Worm (Caenorhabditis elegans): ENCODE data around the gene melo-3.

Gene melo-3

DNA sequence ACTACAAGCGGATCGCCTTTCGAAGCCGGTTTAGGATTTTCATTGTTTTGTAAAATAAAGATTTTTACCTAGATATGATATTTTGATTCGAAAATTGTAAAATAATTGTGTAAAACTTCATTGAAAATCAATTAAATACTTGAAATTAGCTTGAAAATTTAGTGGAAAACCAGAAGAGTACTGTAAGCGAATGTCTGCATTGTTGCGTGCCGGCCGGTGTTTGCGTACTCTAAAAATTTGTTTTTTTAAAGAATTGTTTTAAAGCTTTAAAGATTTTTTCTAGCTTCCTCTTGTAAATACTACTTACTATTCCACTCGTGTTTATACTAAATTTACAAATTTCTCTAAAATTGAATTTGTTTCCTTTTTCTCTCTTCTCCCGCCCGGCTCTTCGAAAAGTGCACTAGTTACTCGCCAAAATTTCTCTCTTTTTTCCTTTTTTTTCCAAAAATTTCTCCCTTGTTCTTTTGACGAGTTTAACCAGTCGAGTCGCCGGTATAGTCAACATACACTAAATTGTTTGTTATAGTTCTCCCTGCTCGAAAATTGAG, 32.8 kb upstream of the melo-3 start:
- no peak for TF ChIP-seq hmbx-1 (tag; optimal IDR thresholded peaks at IDR 0.05)

DNA sequence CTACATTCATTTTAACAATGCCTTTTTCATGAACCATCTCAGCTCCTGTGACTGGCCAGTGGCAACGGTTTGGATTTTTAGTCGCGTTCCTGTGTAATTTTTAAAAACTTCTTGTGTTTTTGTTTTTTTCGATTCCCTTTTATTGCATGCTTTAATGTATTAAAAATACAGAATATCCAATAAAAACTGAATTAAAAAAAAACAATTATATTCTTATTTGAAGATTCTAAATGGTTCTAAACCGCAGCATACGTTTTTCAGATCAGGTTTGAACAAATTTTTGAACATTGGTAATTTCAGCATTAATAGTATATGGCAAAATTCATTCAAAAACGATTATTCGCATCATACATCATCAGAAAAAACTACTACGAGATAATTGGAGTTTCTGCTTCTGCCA, 31.7 kb upstream of the melo-3 start, which contains the start of gene dnj-3:
dnj-3 (plus strand) TSS at position 301 of the 400 bp plus-strand sequence.
- TF ChIP-seq tra-4 (tag; optimal IDR thresholded peaks at IDR 0.05): no peak
- TF ChIP-seq sea-1 (GFP tag; conservative IDR thresholded peaks at IDR 0.05): no peak
- no peak for TF ChIP-seq hnd-1 (tag; optimal IDR thresholded peaks at IDR 0.05)
- TF ChIP-seq flt-1 (GFP tag; IDR thresholded peaks at IDR 0.05): no peak
- no peak for TF ChIP-seq tbx-37 (GFP tag; conservative IDR thresholded peaks at IDR 0.05)
- TF ChIP-seq B0310.2 (tag; optimal IDR thresholded peaks at IDR 0.05): no peak
- no peak for TF ChIP-seq ama-1 (optimal IDR thresholded peaks at IDR 0.05)
- TF ChIP-seq F13C5.2 (tag; optimal IDR thresholded peaks at IDR 0.05): no peak
- no peak for TF ChIP-seq pes-1 (GFP tag; IDR thresholded peaks at IDR 0.05)
- TF ChIP-seq ceh-13 (GFP tag; optimal IDR thresholded peaks at IDR 0.05): no peak
- TF ChIP-seq aly-1 (tag; optimal IDR thresholded peaks at IDR 0.05): no peak
- TF ChIP-seq ceh-36 (tag; optimal IDR thresholded peaks at IDR 0.05): no peak
- TF ChIP-seq tbx-11 (GFP tag; IDR thresholded peaks at IDR 0.05): no peak
- no peak for TF ChIP-seq scrt-1 (GFP tag; IDR thresholded peaks at IDR 0.05)
- no peak for TF ChIP-seq ets-7 (tag; optimal IDR thresholded peaks at IDR 0.05)

DNA sequence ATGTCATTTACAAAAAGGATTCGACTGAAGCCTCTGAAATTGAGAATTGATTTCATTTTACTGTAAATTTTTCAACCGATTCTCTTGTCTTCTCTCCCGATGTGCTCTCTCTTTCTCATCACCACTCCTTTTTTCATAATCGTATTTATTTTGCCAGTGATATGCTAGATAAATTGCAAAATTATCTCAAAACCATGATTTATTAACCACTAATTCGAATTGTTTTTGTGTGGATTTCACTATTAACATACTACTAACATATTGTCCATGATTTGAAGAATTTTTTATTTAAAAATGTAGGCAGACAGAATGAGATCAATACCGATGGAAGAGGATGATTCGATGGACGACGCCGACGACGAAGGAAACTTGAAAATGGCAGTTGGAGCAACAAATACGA, 30.5 kb upstream of the melo-3 start, which contains the start of gene C25D7.10:
C25D7.10 (plus strand) TSS at position 301 of the 400 bp plus-strand sequence.
- no peak for TF ChIP-seq tra-4 (tag; optimal IDR thresholded peaks at IDR 0.05)
- no peak for TF ChIP-seq pes-1 (GFP tag; IDR thresholded peaks at IDR 0.05)
- no peak for TF ChIP-seq F13C5.2 (tag; optimal IDR thresholded peaks at IDR 0.05)
- no peak for TF ChIP-seq ets-7 (tag; optimal IDR thresholded peaks at IDR 0.05)
- TF ChIP-seq hnd-1 (tag; optimal IDR thresholded peaks at IDR 0.05): no peak
- no peak for TF ChIP-seq ama-1 (optimal IDR thresholded peaks at IDR 0.05)

DNA sequence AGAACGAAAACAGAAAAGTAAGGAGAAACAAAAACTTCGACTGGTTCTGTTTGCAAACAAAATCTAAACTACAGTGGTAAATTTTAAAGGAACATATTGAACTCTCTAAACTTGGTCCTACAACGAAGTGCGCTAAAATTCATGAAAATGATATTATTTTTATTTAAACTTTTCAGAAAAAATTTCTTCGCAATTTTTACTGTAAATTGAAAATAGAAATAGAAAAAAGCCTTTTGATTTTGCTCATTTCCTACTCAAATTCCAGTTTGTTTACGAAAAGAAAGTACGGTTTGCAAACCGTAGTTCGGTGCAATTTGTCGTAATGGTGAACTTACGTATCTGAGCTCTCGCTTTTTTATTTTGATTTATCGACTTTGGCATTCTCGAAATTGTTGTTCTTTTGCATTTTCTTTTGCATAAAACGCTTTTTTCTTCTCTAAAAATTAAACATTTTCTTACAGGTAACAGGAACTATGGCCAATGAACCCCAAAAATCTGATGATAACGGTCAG, 29.2 kb upstream of the melo-3 start, which contains the start of gene otub-1:
otub-1 (plus strand) TSS at position 462 of the 512 bp plus-strand sequence.
- no peak for TF ChIP-seq flt-1 (GFP tag; IDR thresholded peaks at IDR 0.05)
- no peak for TF ChIP-seq ceh-36 (tag; optimal IDR thresholded peaks at IDR 0.05)
- no peak for TF ChIP-seq hmbx-1 (tag; optimal IDR thresholded peaks at IDR 0.05)
- no peak for TF ChIP-seq B0310.2 (tag; optimal IDR thresholded peaks at IDR 0.05)
- no peak for TF ChIP-seq pes-1 (GFP tag; IDR thresholded peaks at IDR 0.05)

DNA sequence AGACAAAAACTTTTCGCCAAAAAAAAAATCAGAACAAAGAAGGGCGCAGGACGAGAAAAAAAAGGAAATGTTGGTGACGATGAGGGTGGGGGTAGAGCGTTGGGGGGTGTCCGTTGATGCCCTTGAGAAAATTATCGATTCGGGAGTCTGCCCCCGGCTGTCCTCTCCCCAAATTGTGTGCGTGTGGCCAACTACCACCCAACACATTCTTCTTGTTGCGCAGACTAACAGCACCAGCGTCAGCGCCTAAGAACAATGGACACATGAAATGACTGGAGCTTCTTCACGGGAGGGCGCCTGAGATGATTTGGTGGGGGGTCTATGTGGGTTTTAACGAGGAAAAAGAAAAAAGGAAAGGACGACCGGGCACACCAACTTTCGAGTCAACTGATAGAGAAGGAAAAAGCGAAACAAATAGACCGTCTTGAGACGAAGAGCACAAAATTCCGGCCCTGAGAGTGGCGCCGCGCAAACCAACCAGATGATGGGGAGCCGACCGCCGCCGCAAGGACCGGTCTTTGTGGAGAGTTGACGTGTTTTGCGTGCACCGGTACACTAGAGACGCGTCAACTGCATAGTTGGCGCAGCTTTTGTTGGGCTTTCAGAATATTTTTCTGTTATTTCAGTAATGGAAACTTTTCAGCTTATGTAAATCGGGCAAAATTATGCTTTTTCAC, 28.5 kb upstream of the melo-3 start, which contains the start of gene C25D7.9:
C25D7.9 (plus strand) TSS at position 68 of the 677 bp plus-strand sequence.
- TF ChIP-seq pes-1 (GFP tag; IDR thresholded peaks at IDR 0.05) (no peak), tra-4 (tag; optimal IDR thresholded peaks at IDR 0.05) (no peak), flt-1 (GFP tag; IDR thresholded peaks at IDR 0.05) (no peak), aly-1 (tag; optimal IDR thresholded peaks at IDR 0.05) (no peak), hnd-1 (tag; optimal IDR thresholded peaks at IDR 0.05) (no peak), hmg-4 (GFP tag; optimal IDR thresholded peaks at IDR 0.05) (peak; percentile 75), F13C5.2 (tag; optimal IDR thresholded peaks at IDR 0.05) (peak; percentile 75), ets-7 (tag; optimal IDR thresholded peaks at IDR 0.05) (no peak)

DNA sequence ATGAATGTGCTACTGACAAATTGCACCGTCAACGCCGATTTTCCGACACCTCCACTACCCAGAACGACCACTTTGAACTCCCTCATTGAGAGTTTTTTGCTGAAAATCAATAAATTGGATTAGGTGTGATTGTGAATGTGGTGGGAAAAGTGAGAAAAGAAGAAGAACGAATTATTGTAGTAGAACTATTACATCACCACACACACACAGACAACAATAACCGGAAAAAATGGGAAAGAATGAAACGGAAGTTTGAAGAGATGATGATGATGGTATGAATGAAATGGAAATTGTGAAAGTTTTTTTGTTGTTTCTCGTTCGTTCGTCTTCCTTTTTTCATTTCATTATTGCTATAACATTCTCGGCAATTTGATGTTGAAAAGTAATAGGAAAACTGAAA, 27.3 kb upstream of the melo-3 start, which contains the start of gene rap-2:
rap-2 (minus strand) TSS at position 101 of the 400 bp plus-strand sequence.
- TF ChIP-seq hnd-1 (tag; optimal IDR thresholded peaks at IDR 0.05) (no peak), tbx-11 (GFP tag; IDR thresholded peaks at IDR 0.05) (no peak), hmbx-1 (tag; optimal IDR thresholded peaks at IDR 0.05) (no peak), ama-1 (optimal IDR thresholded peaks at IDR 0.05) (no peak), hmg-4 (GFP tag; optimal IDR thresholded peaks at IDR 0.05) (no peak), ets-7 (tag; optimal IDR thresholded peaks at IDR 0.05) (no peak), flt-1 (GFP tag; IDR thresholded peaks at IDR 0.05) (no peak), aly-1 (tag; optimal IDR thresholded peaks at IDR 0.05) (no peak), tra-4 (tag; optimal IDR thresholded peaks at IDR 0.05) (no peak), tbx-37 (GFP tag; conservative IDR thresholded peaks at IDR 0.05) (no peak), scrt-1 (GFP tag; IDR thresholded peaks at IDR 0.05) (no peak), ceh-36 (tag; optimal IDR thresholded peaks at IDR 0.05) (no peak), pes-1 (GFP tag; IDR thresholded peaks at IDR 0.05) (no peak), F13C5.2 (tag; optimal IDR thresholded peaks at IDR 0.05) (no peak), ceh-13 (GFP tag; optimal IDR thresholded peaks at IDR 0.05) (no peak), B0310.2 (tag; optimal IDR thresholded peaks at IDR 0.05) (no peak), sea-1 (GFP tag; conservative IDR thresholded peaks at IDR 0.05) (no peak)

DNA sequence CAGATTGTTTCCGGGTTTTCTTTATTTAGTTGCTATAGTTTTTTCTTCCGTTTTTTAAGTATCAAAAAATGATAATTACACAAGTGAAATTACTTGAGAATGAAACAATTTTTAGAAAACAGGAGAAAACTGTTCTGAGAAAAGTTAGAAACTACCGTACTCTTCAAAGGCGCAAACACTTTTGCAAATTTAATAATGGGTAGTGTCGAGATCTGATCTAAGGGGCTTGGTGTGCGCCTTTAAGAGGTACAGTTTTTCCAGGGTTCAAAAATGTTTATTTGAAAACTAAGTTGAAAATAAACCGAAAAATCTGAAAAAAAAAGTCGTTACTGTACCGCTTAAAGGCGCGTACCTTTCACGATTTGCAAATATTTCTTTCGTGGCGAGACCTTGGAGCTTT, 23.9 kb upstream of the melo-3 start:
- TF ChIP-seq hnd-1 (tag; optimal IDR thresholded peaks at IDR 0.05) (no peak), B0310.2 (tag; optimal IDR thresholded peaks at IDR 0.05) (no peak), F13C5.2 (tag; optimal IDR thresholded peaks at IDR 0.05) (no peak)

DNA sequence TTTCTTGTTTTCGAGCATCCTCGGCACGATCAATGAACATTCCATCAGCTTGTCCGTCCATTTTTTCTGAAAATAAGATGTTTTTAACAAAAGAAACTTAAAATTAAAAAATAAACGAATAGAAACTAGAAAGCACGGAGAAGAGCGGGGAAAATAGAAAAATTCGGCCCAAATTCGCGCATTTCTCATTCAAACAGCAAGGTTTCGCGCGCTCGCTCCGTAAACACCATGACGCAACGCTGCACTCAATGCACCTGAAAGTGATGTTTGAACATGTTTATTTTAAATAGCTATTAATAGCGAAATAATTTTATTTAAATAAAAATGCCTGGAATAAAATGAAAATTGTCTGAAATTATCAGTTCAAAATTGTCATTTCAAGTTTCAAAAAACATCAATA, 22.9 kb upstream of the melo-3 start, which contains the start of the genes mcm-3 and C25D7.15:
mcm-3 (minus strand) TSS at position 66 of the 400 bp plus-strand sequence.
C25D7.15 (plus strand) TSS at position 275 of the 400 bp plus-strand sequence.
- TF ChIP-seq tra-4 (tag; optimal IDR thresholded peaks at IDR 0.05): no peak
- no peak for TF ChIP-seq tbx-11 (GFP tag; IDR thresholded peaks at IDR 0.05)
- no peak for TF ChIP-seq sea-1 (GFP tag; conservative IDR thresholded peaks at IDR 0.05)
- TF ChIP-seq hnd-1 (tag; optimal IDR thresholded peaks at IDR 0.05): no peak
- TF ChIP-seq ama-1 (optimal IDR thresholded peaks at IDR 0.05): no peak
- TF ChIP-seq pes-1 (GFP tag; IDR thresholded peaks at IDR 0.05): no peak
- no peak for TF ChIP-seq scrt-1 (GFP tag; IDR thresholded peaks at IDR 0.05)
- TF ChIP-seq flt-1 (GFP tag; IDR thresholded peaks at IDR 0.05): no peak

Data from whole organism, early embryonic.